Worm (Caenorhabditis elegans): Measurements from ENCODE around the gene mrps-18C.
"Not testable (repeated sequence)": the region's sequence is repeated elsewhere in the genome, so short reads cannot be mapped to it uniquely, and the experiment has no call there.

Gene mrps-18C

DNA sequence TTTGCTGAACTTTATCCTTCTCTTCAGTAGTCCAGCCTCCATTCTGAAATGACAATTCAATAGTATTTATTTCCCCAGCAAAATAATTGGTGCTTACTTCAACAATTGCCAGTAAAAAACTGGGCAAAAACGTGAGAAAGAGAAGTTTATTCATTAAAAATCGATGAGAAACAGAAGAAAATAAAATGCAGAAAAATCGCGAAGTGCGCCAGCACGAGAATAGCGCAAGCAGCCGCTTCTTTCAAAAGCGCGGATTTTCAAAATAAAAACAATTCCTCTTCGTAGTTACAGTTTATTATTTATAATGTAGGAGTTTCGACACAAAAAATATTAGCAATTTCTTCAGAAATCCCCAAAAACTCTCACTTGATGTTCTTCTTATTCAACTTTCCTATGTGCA, 27.5 kb downstream of the mrps-18C start, which contains the start of gene C27F2.9 (continued):
- TF ChIP-seq mml-1 (tag; optimal IDR thresholded peaks at IDR 0.05) (no peak), daf-12 (tag; optimal IDR thresholded peaks at IDR 0.05) (no peak), nhr-12 (tag; optimal IDR thresholded peaks at IDR 0.05) (no peak), ama-1 (optimal IDR thresholded peaks at IDR 0.05) (peak; percentile 43), eor-1 (tag; optimal IDR thresholded peaks at IDR 0.05) (no peak), snpc-4 (tag; optimal IDR thresholded peaks at IDR 0.05) (peak; percentile 91), nhr-67 (tag; optimal IDR thresholded peaks at IDR 0.05) (no peak), nhr-25 (tag; optimal IDR thresholded peaks at IDR 0.05) (peak; percentile 79), fkh-10 (GFP tag; optimal IDR thresholded peaks at IDR 0.05) (peak; percentile 3), ceh-9 (tag; optimal IDR thresholded peaks at IDR 0.05) (no peak), unc-62 (GFP tag; optimal IDR thresholded peaks at IDR 0.05) (no peak), lsy-12 (tag; optimal IDR thresholded peaks at IDR 0.05) (peak; percentile 72), ztf-11 (tag; optimal IDR thresholded peaks at IDR 0.05) (no peak), egl-5 (tag; optimal IDR thresholded peaks at IDR 0.05) (peak; percentile 12), nfya-1 (tag; optimal IDR thresholded peaks at IDR 0.05; ENCODE audit: insufficient read depth) (peak; percentile 92), lin-39 (tag; optimal IDR thresholded peaks at IDR 0.05) (peak; percentile 67), fkh-2 (tag; optimal IDR thresholded peaks at IDR 0.05) (peak; percentile 22), pqm-1 (tag; optimal IDR thresholded peaks at IDR 0.05) (peak; percentile 34), unc-39 (tag; optimal IDR thresholded peaks at IDR 0.05) (no peak), tbx-2 (tag; optimal IDR thresholded peaks at IDR 0.05) (peak; percentile 70)

DNA sequence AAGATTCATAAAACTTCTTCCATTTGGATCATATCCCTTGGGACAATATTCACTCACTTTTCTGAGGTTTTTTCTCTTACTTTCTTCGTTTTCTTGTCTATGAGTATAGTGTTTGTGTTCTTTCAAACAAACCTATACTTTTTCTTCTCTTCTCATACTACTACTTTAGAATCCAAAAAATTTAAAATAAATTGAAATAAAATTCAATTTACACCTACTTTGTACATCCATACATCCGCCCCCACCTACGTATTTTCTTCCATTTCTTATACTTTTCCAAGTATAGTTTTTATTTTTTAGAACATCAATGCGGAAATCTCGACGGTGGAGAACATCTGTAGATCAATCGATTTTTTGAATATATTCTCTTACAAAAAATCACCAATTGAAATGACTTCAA, 29.9 kb downstream of the mrps-18C start, which contains the start of gene nca-2:
nca-2 (plus strand) TSS at position 301 of the 400 bp plus-strand sequence.
- no peak for TF ChIP-seq ceh-9 (tag; optimal IDR thresholded peaks at IDR 0.05)
- TF ChIP-seq nhr-25 (tag; optimal IDR thresholded peaks at IDR 0.05): no peak
- no peak for TF ChIP-seq nhr-23 (tag; optimal IDR thresholded peaks at IDR 0.05)
- no peak for TF ChIP-seq hmg-11 (tag; optimal IDR thresholded peaks at IDR 0.05)
- no peak for TF ChIP-seq ama-1 (optimal IDR thresholded peaks at IDR 0.05)
- TF ChIP-seq snpc-4 (tag; optimal IDR thresholded peaks at IDR 0.05): no peak
- no peak for TF ChIP-seq elt-2 (tag; optimal IDR thresholded peaks at IDR 0.05)
- TF ChIP-seq pha-4 (tag; optimal IDR thresholded peaks at IDR 0.05): no peak
- no peak for TF ChIP-seq nhr-237 (tag; optimal IDR thresholded peaks at IDR 0.05)
- TF ChIP-seq nhr-12 (tag; optimal IDR thresholded peaks at IDR 0.05): no peak

DNA sequence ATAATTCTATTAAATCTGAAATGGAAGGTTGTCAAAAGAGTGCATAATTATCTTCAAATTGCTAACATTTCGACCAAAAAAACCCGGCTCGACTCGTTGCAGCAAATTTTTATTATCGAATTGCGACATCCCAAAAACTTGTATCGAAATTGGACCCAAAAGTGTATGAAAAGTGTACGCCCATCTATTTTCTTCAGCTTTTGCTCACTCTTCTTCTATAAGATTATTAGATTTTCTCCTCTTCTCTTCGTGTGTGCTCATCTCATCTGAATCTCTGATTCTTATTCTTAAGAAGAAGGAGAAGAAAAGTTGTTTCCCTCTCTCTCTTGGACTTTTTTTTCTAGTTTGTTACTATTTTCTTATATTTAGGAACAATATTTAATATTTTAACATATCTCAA, 31.9 kb downstream of the mrps-18C start:
- no peak for TF ChIP-seq eor-1 (tag; optimal IDR thresholded peaks at IDR 0.05)
- peak; percentile 94 for TF ChIP-seq fkh-10 (GFP tag; optimal IDR thresholded peaks at IDR 0.05)

DNA sequence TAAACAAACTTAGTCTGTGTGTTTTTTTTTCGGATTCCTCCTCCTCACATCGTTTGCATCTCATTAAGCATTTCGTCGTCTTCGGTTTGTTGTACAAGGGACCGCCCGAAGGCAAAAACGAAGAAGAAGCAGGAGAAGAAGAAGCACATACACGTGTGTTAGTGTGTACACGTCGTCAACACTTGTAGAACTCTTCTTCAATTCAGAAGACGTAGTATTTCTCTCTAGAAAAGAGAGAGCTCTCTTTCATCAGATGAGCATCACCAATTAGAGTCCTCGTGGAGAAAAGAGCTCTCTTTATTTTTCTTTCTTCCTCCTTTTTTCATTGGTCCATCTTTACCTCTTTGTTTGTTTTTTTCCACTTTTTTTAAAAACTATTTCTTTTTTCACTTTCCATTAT, 32.8 kb downstream of the mrps-18C start:
- TF ChIP-seq ceh-82 (tag; optimal IDR thresholded peaks at IDR 0.05): no peak
- TF ChIP-seq nfya-1 (tag; optimal IDR thresholded peaks at IDR 0.05; ENCODE audit: insufficient read depth): peak; percentile 12

DNA sequence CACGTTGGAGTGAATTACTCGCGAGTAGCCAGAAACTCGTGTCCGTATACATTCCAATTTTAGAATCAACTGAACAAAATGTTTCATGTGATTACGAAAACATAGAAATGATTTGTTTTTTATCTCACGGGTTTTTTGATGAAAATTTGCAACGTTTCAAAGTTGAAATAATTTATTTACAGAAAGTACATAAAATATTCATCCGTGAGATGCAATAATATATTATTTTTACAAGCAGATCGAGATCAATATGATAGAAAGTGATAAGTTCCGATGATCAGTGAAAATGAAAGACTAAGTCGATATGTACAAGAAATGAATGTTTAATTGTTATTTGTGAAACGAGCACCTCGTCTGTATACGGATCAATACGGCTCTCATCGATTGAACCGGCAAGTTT, 45.0 kb downstream of the mrps-18C start, which contains the start of gene C27F2.6:
C27F2.6 (minus strand) TSS at position 101 of the 400 bp plus-strand sequence.
- TF ChIP-seq nhr-12, pqm-1, nhr-25 (tag; optimal IDR thresholded peaks at IDR 0.05): not testable (repeated sequence)

DNA sequence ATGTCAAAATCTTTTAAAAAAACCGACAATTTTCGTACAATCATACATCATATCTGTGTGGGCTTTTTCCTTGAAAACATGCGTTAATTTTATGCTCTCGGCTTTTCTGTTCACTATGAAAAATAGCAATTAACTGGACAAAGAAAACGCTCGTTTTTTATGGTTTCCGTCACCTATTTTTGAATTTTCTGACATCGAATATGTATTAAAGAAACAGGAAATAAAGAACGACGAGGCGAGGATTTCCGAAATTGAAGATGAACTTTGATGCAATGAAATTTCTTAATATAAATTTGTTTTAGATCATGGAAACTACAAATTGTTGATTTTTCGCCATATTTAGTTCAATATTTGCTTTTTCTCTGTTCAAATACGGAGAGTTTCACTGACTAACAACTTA, 48.6 kb downstream of the mrps-18C start:
- TF ChIP-seq nhr-23 (tag; optimal IDR thresholded peaks at IDR 0.05): no peak
- no peak for TF ChIP-seq ztf-4 (tag; optimal IDR thresholded peaks at IDR 0.05)
- no peak for TF ChIP-seq nhr-67 (tag; optimal IDR thresholded peaks at IDR 0.05)
- no peak for TF ChIP-seq nhr-237 (tag; optimal IDR thresholded peaks at IDR 0.05)
- no peak for TF ChIP-seq ceh-9 (tag; optimal IDR thresholded peaks at IDR 0.05)
- TF ChIP-seq ceh-16 (tag; optimal IDR thresholded peaks at IDR 0.05): no peak
- no peak for TF ChIP-seq ZK546.5 (tag; optimal IDR thresholded peaks at IDR 0.05)
- TF ChIP-seq lsy-12 (tag; optimal IDR thresholded peaks at IDR 0.05): no peak
- TF ChIP-seq elt-1 (tag; optimal IDR thresholded peaks at IDR 0.05): no peak
- no peak for TF ChIP-seq nhr-12 (tag; optimal IDR thresholded peaks at IDR 0.05)
- no peak for TF ChIP-seq unc-62 (GFP tag; optimal IDR thresholded peaks at IDR 0.05)
- no peak for TF ChIP-seq ama-1 (optimal IDR thresholded peaks at IDR 0.05)
- TF ChIP-seq lin-39 (tag; optimal IDR thresholded peaks at IDR 0.05): no peak
- no peak for TF ChIP-seq sea-2 (GFP tag; optimal IDR thresholded peaks at IDR 0.05)
- TF ChIP-seq nhr-76 (tag; optimal IDR thresholded peaks at IDR 0.05): no peak
- TF ChIP-seq ceh-82 (tag; optimal IDR thresholded peaks at IDR 0.05): no peak
- TF ChIP-seq nhr-11 (tag; optimal IDR thresholded peaks at IDR 0.05): no peak
